Fruit fly (Drosophila melanogaster) Kc167 (cell line): ENCODE measurements around the gene ath.

Experiments used
- Myc ChIP-seq: fragments of >200 bp; optimal IDR thresholded peaks from 2 replicates; lab custom pipeline; 2017; ENCODE audit warnings: missing external identifiers
- Sin3A ChIP-seq: fragments of >200 bp; optimal IDR thresholded peaks from 2 replicates; lab custom pipeline; 2018; ENCODE audit warnings: missing external identifiers
- h ChIP-seq: fragments of >200 bp; optimal IDR thresholded peaks from 3 replicates; lab custom pipeline; 2018; ENCODE audit warnings: missing external identifiers
- insv ChIP-seq: fragments of >200 bp; optimal IDR thresholded peaks from 3 replicates; lab custom pipeline; 2018; ENCODE audit warnings: missing external identifiers
- psq ChIP-seq: fragments of >200 bp; optimal IDR thresholded peaks from 2 replicates; lab custom pipeline; 2017; ENCODE audit warnings: missing external identifiers
- ttk ChIP-seq: sonication (Bioruptor generic); optimal IDR thresholded peaks from 2 replicates; lab custom pipeline; 2017; ENCODE audit warnings: missing external identifiers

The ath gene

dm6 chr2L:10210631-10211557 lies at the start of gene ath, which contains the start of gene CG5727:
ath (plus strand) TSS chr2L:10211143.
CG5727 (minus strand) TSS chr2L:10210681.
- TF ChIP-seq psq (lab: Kevin White, UChicago) (no peak), Myc (lab: Kevin White, UChicago) (no peak), Sin3A (lab: Kevin White, UChicago) (no peak), h (no peak), ttk (lab: Kevin White, UChicago) (no peak), insv (lab: Kevin White, UChicago) (no peak)

DNA sequence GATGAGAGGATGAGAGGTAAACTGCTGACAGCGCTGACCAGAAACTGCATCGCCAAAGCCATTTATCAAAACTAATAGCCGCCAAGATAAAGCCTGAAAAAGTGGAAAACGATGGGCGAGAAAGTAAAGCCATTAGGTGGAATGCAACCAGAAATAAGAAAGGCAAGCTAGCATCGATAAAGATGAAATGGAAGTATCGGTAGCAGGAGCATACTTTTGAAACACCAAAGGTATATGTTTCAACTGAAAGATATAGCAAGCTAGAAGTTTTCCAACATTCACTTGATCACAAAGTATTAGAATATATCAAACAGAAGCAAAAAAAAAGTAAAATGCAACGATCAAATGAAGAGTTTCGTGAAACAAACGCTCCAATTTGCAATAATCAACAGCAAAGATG lies 38.5 kb upstream of the ath start, which contains the start of gene CG13137:
TSS of gene CG13137 (plus strand) at position 301 of the 400 bp plus-strand sequence.
- TF ChIP-seq Sin3A (lab: Kevin White, UChicago), result no peak
- no peak for TF ChIP-seq psq (lab: Kevin White, UChicago)
- TF ChIP-seq h, result no peak
- no peak for TF ChIP-seq insv (lab: Kevin White, UChicago)
- TF ChIP-seq Myc (lab: Kevin White, UChicago), result no peak
- no peak for TF ChIP-seq ttk (lab: Kevin White, UChicago)

- TF ChIP-seq h (no peak), psq (lab: Kevin White, UChicago) (no peak), Sin3A (lab: Kevin White, UChicago) (no peak), Myc (lab: Kevin White, UChicago) (no peak), insv (lab: Kevin White, UChicago) (no peak)
Measured at dm6 chr2L:10180182-10180779, 30.7 kb upstream of the ath start, which contains the start of gene CG44153. CG44153 (minus strand) TSS chr2L:10180256.

DNA sequence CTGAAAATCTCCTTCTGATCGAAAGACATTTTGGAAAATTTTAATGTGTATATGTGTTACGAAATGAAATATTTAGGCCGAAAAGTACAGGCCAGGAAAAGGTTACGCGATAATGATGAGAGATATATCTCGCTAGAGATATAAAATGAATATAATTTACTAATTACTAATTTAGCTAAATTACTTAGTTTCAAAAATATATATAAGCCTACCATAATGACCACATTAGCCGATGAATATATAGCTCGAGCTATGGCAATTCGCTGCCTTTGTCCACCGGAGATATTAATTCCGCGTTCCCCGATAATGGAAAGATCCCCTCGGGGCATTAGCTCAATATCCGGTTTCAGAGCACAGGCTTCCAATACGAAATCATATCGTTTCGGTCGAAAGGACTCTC lies 19.5 kb upstream of the ath start, which contains the start of gene Fum4:
TSS of gene Fum4 (minus strand) at position 101 of the 400 bp plus-strand sequence.
- TF ChIP-seq insv (lab: Kevin White, UChicago) (no peak), Myc (lab: Kevin White, UChicago) (no peak), h (no peak), psq (lab: Kevin White, UChicago) (no peak), Sin3A (lab: Kevin White, UChicago) (no peak), ttk (lab: Kevin White, UChicago) (no peak)

- TF ChIP-seq insv (lab: Kevin White, UChicago), result no peak
- no peak for TF ChIP-seq Myc (lab: Kevin White, UChicago)
- TF ChIP-seq psq (lab: Kevin White, UChicago), result no peak
- no peak for TF ChIP-seq h
- TF ChIP-seq Sin3A (lab: Kevin White, UChicago), result no peak
- no peak for TF ChIP-seq ttk (lab: Kevin White, UChicago)
Measured at dm6 chr2L:10198911-10199310, 12.0 kb upstream of the ath start, which contains the start of gene Sur. Sur (minus strand) TSS chr2L:10199117.

DNA sequence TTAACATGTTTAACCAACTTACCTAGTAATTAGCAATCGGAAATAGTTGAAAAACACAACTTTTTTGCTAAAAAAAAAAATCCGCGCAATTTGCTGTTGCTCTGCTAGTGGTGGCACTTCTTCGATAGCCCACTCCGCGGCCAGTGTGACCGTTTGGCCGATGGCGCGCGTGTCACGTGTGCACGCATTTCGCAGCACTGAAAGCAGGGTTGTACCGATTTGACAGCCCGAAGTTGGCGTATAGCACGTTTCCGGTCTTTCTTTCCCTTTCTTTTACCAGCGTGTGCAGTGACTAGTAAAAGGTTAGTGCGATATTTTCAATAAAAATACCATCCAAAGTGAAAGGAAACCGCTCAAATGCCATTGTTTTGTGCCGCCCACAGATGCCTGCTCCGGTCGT lies 10.1 kb upstream of the ath start, which contains the start of the genes Ripalpha and RpL7:
TSS of gene Ripalpha (minus strand) at position 128 of the 400 bp plus-strand sequence.
TSS of gene RpL7 (plus strand) at position 158 of the 400 bp plus-strand sequence.
- TF ChIP-seq Sin3A (lab: Kevin White, UChicago) (no peak), psq (lab: Kevin White, UChicago) (no peak), insv (lab: Kevin White, UChicago) (no peak), Myc (lab: Kevin White, UChicago) (no peak), ttk (lab: Kevin White, UChicago) (no peak), h (no peak)

- no peak for TF ChIP-seq Myc (lab: Kevin White, UChicago)
- no peak for TF ChIP-seq ttk (lab: Kevin White, UChicago)
- TF ChIP-seq Sin3A (lab: Kevin White, UChicago), result no peak
- no peak for TF ChIP-seq psq (lab: Kevin White, UChicago)
- TF ChIP-seq insv (lab: Kevin White, UChicago), result no peak
- TF ChIP-seq h, result no peak
Measured at dm6 chr2L:10201743-10202142, 9.2 kb upstream of the ath start.

dm6 chr2L:10203933-10204509 lies 6.9 kb upstream of the ath start, which contains the start of gene CG34159:
CG34159 (minus strand) TSS chr2L:10204317.
- no peak for TF ChIP-seq Myc (lab: Kevin White, UChicago)

dm6 chr2L:10205940-10206339 lies 5.0 kb upstream of the ath start:
- TF ChIP-seq ttk (lab: Kevin White, UChicago) (peak; percentile 87), psq (lab: Kevin White, UChicago) (no peak)

DNA sequence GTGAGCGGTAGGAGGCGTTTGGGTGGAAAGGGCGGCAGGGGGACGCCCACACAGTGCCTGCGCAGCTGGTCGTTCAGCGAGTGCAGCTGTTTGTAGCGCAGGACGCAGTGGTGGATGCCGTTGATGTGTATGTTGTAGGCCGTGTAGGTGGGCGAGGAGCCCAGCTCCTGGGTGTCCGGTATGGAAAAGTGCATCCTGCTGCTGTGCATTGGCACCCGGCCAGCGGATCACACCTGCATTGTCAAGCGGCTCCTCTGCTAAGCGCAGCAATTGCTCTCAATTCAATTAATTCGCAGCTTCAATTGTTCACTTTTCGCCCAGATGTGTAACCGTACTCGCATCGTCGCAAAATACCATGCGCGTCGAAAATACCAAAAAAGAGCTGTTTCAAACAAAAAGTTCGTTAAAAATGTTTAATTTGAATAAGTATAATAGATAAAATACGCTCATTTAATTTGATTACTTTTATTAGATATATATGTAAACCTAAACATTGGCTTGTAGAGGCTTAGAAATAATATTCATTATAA lies 4.2 kb upstream of the ath start, which contains the start of gene Snx17:
TSS of gene Snx17 (minus strand) at position 329 of the 530 bp plus-strand sequence.
- TF ChIP-seq insv (lab: Kevin White, UChicago) (no peak), h (no peak), psq (lab: Kevin White, UChicago) (no peak), ttk (lab: Kevin White, UChicago) (no peak), Sin3A (lab: Kevin White, UChicago) (no peak), Myc (lab: Kevin White, UChicago) (no peak)
